Worm (Caenorhabditis elegans): ENCODE results near the gene C34D10.1.

ce11 chrX:8059999-8060398 lies 30.7 kb downstream of the C34D10.1 start:
- TF ChIP-seq lin-39 (tag; optimal IDR thresholded peaks at IDR 0.05) (no peak), spr-3 (GFP tag; optimal IDR thresholded peaks at IDR 0.05) (no peak), Y5F2A.4 (GFP tag; optimal IDR thresholded peaks at IDR 0.05) (no peak), lir-3 (tag; optimal IDR thresholded peaks at IDR 0.05) (no peak), ceh-82 (tag; optimal IDR thresholded peaks at IDR 0.05) (no peak), zag-1 (tag; optimal IDR thresholded peaks at IDR 0.05) (no peak), fos-1 (tag; optimal IDR thresholded peaks at IDR 0.05) (no peak)
